Fruit fly (Drosophila melanogaster) whole organism, embryonic: ENCODE data around the gene Cog2.

Source experiments
- Awh ChIP-seq: fragments of 200-800 bp; sonication (Bioruptor generic); IDR thresholded peaks from 2 replicates; pipeline ENCODE4, ENCODE4 v1.3.6; 2022; ENCODE audit warnings: missing biosample characterization, missing genetic modification characterization
- Bgb ChIP-seq: fragments of 200-800 bp; sonication (Bioruptor generic); IDR thresholded peaks from 2 replicates; pipeline ENCODE4 v1.3.6; 2022; ENCODE audit warnings: missing biosample characterization, missing genetic modification characterization; ENCODE audit not compliant: partially characterized antibody
- Bteb2 ChIP-seq: fragments of 200-800 bp; sonication (Bioruptor generic); optimal IDR thresholded peaks from 2 replicates; lab custom pipeline; 2016; ENCODE audit warnings: missing biosample characterization, missing genetic modification characterization
- CG10209 ChIP-seq: fragments of 200-800 bp; sonication (Bioruptor generic); optimal IDR thresholded peaks from 3 replicates; lab custom pipeline; 2017; ENCODE audit warnings: missing biosample characterization, mild to moderate bottlenecking, missing genetic modification characterization, missing genetic modification reagents
- CG10366 ChIP-seq: fragments of 200-800 bp; sonication (Bioruptor generic); IDR thresholded peaks from 2 replicates; pipeline ENCODE4 v1.3.6; 2022; ENCODE audit warnings: missing biosample characterization, missing genetic modification characterization
- CG13123 ChIP-seq: fragments of 200-800 bp; sonication (Bioruptor generic); optimal IDR thresholded peaks from 2 replicates; lab custom pipeline; 2016; ENCODE audit warnings: missing biosample characterization, missing genetic modification characterization
- CG14050 ChIP-seq: fragments of 200-800 bp; sonication (Bioruptor generic); IDR thresholded peaks from 3 replicates; pipeline ENCODE4 v1.3.6; 2022; ENCODE audit warnings: missing biosample characterization, missing genetic modification characterization
- CG15479 ChIP-seq: fragments of 200-800 bp; sonication (Bioruptor generic); optimal IDR thresholded peaks from 3 replicates; lab custom pipeline; 2019; ENCODE audit warnings: missing biosample characterization, mild to moderate bottlenecking, missing genetic modification characterization, moderate library complexity
- CG1602 ChIP-seq: fragments of 200-800 bp; sonication (Bioruptor generic); optimal IDR thresholded peaks from 3 replicates; lab custom pipeline; 2016; ENCODE audit warnings: missing biosample characterization, missing genetic modification characterization
- CG17612 ChIP-seq: fragments of 200-800 bp; sonication (Bioruptor generic); IDR thresholded peaks from 2 replicates; pipeline ENCODE4 v1.3.6; 2022; ENCODE audit warnings: missing biosample characterization, missing genetic modification characterization
- CG18476 ChIP-seq: fragments of 200-800 bp; sonication (Bioruptor generic); optimal IDR thresholded peaks from 2 replicates; lab custom pipeline; 2016; ENCODE audit warnings: missing biosample characterization, mild to moderate bottlenecking, missing genetic modification characterization
- CG3281 ChIP-seq: fragments of 200-800 bp; sonication (Bioruptor generic); optimal IDR thresholded peaks from 3 replicates; lab custom pipeline; 2017; ENCODE audit warnings: missing biosample characterization, mild to moderate bottlenecking, missing genetic modification characterization
- CG3838 ChIP-seq: fragments of 200-800 bp; sonication (Bioruptor generic); optimal IDR thresholded peaks from 3 replicates; lab custom pipeline; 2016; ENCODE audit warnings: missing biosample characterization, missing genetic modification characterization
- CG4360 ChIP-seq: fragments of 200-800 bp; sonication (Bioruptor generic); IDR thresholded peaks from 2 replicates; pipeline ENCODE4 v1.3.6; 2022; ENCODE audit warnings: missing biosample characterization, missing genetic modification characterization
- CG43689 ChIP-seq: fragments of 200-800 bp; sonication (Bioruptor generic); IDR thresholded peaks from 2 replicates; pipeline ENCODE4 v1.3.6; 2022; ENCODE audit warnings: missing biosample characterization, missing genetic modification characterization
- CG5245 ChIP-seq: fragments of 200-800 bp; sonication (Bioruptor generic); optimal IDR thresholded peaks from 3 replicates; lab custom pipeline; 2016; ENCODE audit warnings: missing biosample characterization, missing genetic modification characterization
- CG7839 ChIP-seq: fragments of 200-800 bp; sonication (Bioruptor generic); optimal IDR thresholded peaks from 3 replicates; lab custom pipeline; 2018; ENCODE audit warnings: missing biosample characterization, mild to moderate bottlenecking, missing genetic modification characterization, moderate library complexity
- CG9727 ChIP-seq: fragments of 200-800 bp; sonication (Bioruptor generic); optimal IDR thresholded peaks from 3 replicates; lab custom pipeline; 2017; ENCODE audit warnings: missing biosample characterization, mild to moderate bottlenecking, missing genetic modification characterization
- CG9797 ChIP-seq: fragments of 200-800 bp; sonication (Bioruptor generic); optimal IDR thresholded peaks from 3 replicates; lab custom pipeline; 2018; ENCODE audit warnings: missing biosample characterization, mild to moderate bottlenecking, missing genetic modification characterization
- Dp ChIP-seq: fragments of 200-800 bp; sonication (Bioruptor generic); optimal IDR thresholded peaks from 2 replicates; lab custom pipeline; 2018; ENCODE audit warnings: missing biosample characterization, mild to moderate bottlenecking, missing genetic modification characterization, moderate library complexity
- Ets97D ChIP-seq: fragments of 200-800 bp; sonication (Bioruptor generic); optimal IDR thresholded peaks from 3 replicates; lab custom pipeline; 2016; ENCODE audit warnings: missing biosample characterization, missing genetic modification characterization
- Hey ChIP-seq: fragments of 200-800 bp; sonication (Bioruptor generic); optimal IDR thresholded peaks from 3 replicates; lab custom pipeline; 2018; ENCODE audit warnings: missing biosample characterization, mild to moderate bottlenecking, missing genetic modification characterization
- Hr78 ChIP-seq, 2 experiments: fragments of 200-800 bp in 1 of 2; fragments of >200 bp in 1 of 2; sonication (Bioruptor generic) in 1 of 2; optimal IDR thresholded peaks; 2 replicates each; lab custom pipeline; 2017 to 2019; ENCODE audit warnings: missing biosample characterization in 2 of 2, missing genetic modification characterization in 2 of 2, mild to moderate bottlenecking in 1 of 2, moderate library complexity in 1 of 2
- Jarid2 ChIP-seq: fragments of 200-800 bp; sonication (Bioruptor generic); optimal IDR thresholded peaks from 3 replicates; lab custom pipeline; 2017; ENCODE audit warnings: mild to moderate bottlenecking, missing biosample characterization, missing genetic modification reagents, missing genetic modification characterization
- Med ChIP-seq: fragments of 200-800 bp; sonication (Bioruptor generic); peaks from one replicate; lab custom pipeline; 2016; ENCODE audit warnings: missing biosample characterization, missing genetic modification characterization, mild to moderate bottlenecking, inconsistent platforms, moderate library complexity
- Mrtf ChIP-seq: fragments of 200-800 bp; sonication (Bioruptor generic); IDR thresholded peaks from 3 replicates; pipeline ENCODE4 v1.3.6; 2022; ENCODE audit warnings: missing biosample characterization, missing genetic modification characterization
- Nf-YC ChIP-seq: fragments of 200-800 bp; optimal IDR thresholded peaks from 3 replicates; lab custom pipeline; 2019; ENCODE audit warnings: missing biosample characterization, mild to moderate bottlenecking, missing genetic modification characterization, moderate library complexity
- Ravus ChIP-seq: fragments of 200-800 bp; sonication (Bioruptor generic); IDR thresholded peaks from 2 replicates; pipeline ENCODE4 v1.3.6; 2022; ENCODE audit warnings: missing biosample characterization, missing genetic modification characterization
- Ssrp ChIP-seq: fragments of 200-800 bp; sonication (Bioruptor generic); optimal IDR thresholded peaks from 2 replicates; lab custom pipeline; 2018; ENCODE audit warnings: missing biosample characterization, mild to moderate bottlenecking, missing genetic modification characterization, moderate library complexity
- Trl ChIP-seq, 3 experiments: fragments of >200 bp in 2 of 3; fragments of 200-800 bp in 1 of 3; sonication (Bioruptor generic) in 1 of 3; optimal IDR thresholded peaks; 2 replicates in 1 of 3; 3 replicates in 2 of 3; lab custom pipeline; 2016 to 2017; ENCODE audit warnings: missing biosample characterization in 1 of 3, missing genetic modification characterization in 1 of 3
- bigmax ChIP-seq: fragments of 200-800 bp; sonication (Bioruptor generic); optimal IDR thresholded peaks from 2 replicates; lab custom pipeline; 2018; ENCODE audit warnings: missing biosample characterization, mild to moderate bottlenecking, missing genetic modification characterization
- btn ChIP-seq: fragments of 200-800 bp; sonication (Bioruptor generic); optimal IDR thresholded peaks from 2 replicates; lab custom pipeline; 2016; ENCODE audit warnings: missing biosample characterization, missing genetic modification characterization
- chinmo ChIP-seq: fragments of 200-800 bp; sonication (Bioruptor generic); IDR thresholded peaks from 4 replicates; pipeline ENCODE4 v1.3.6; 2022; ENCODE audit warnings: missing biosample characterization, missing genetic modification characterization; ENCODE audit not compliant: partially characterized antibody
- chn ChIP-seq: fragments of 200-800 bp; sonication (Bioruptor generic); optimal IDR thresholded peaks from 2 replicates; lab custom pipeline; 2016; ENCODE audit warnings: missing biosample characterization, missing genetic modification characterization
- cwo ChIP-seq: fragments of 200-800 bp; sonication (Bioruptor generic); optimal IDR thresholded peaks from 3 replicates; lab custom pipeline; 2017; ENCODE audit warnings: missing biosample characterization, missing genetic modification characterization, mild to moderate bottlenecking, moderate library complexity, missing genetic modification reagents
- dati ChIP-seq: fragments of 200-800 bp; sonication (Bioruptor generic); IDR thresholded peaks from 2 replicates; pipeline ENCODE4 v1.3.6; 2022; ENCODE audit warnings: missing biosample characterization, missing genetic modification characterization
- dimm ChIP-seq: fragments of 200-800 bp; sonication (Bioruptor generic); IDR thresholded peaks from 2 replicates; pipeline ENCODE4 v1.3.6; 2022; ENCODE audit warnings: missing biosample characterization, missing genetic modification characterization
- esg ChIP-seq: fragments of 200-800 bp; sonication (Bioruptor generic); conservative IDR thresholded peaks from 2 replicates; pipeline ENCODE4 v1.3.6; 2022; ENCODE audit warnings: missing biosample characterization, missing genetic modification characterization
- eyg ChIP-seq: fragments of 200-800 bp; sonication (Bioruptor generic); optimal IDR thresholded peaks from 3 replicates; lab custom pipeline; 2016; ENCODE audit warnings: missing biosample characterization, missing genetic modification characterization
- gsb-n ChIP-seq: fragments of 200-800 bp; sonication (Bioruptor generic); optimal IDR thresholded peaks from 3 replicates; lab custom pipeline; 2018; ENCODE audit warnings: missing biosample characterization, mild to moderate bottlenecking, missing genetic modification characterization
- jing ChIP-seq: fragments of 200-800 bp; sonication (Bioruptor generic); optimal IDR thresholded peaks from 2 replicates; lab custom pipeline; 2018; ENCODE audit warnings: missing biosample characterization, mild to moderate bottlenecking, missing genetic modification characterization
- kni ChIP-seq: fragments of 200-800 bp; sonication (Bioruptor generic); optimal IDR thresholded peaks from 3 replicates; lab custom pipeline; 2017; ENCODE audit warnings: mild to moderate bottlenecking, missing biosample characterization, missing genetic modification reagents, missing genetic modification characterization
- luna ChIP-seq: fragments of 200-800 bp; sonication (Bioruptor generic); optimal IDR thresholded peaks from 2 replicates; lab custom pipeline; 2016; ENCODE audit warnings: missing biosample characterization, missing genetic modification characterization
- p53 ChIP-seq: fragments of 200-800 bp; sonication (Bioruptor generic); optimal IDR thresholded peaks from 2 replicates; lab custom pipeline; 2016; ENCODE audit warnings: missing biosample characterization, missing genetic modification characterization
- ro ChIP-seq: fragments of 200-800 bp; sonication (Bioruptor generic); IDR thresholded peaks from 2 replicates; pipeline ENCODE4 v1.3.6; 2022; ENCODE audit warnings: missing biosample characterization, missing genetic modification characterization
- sens ChIP-seq: fragments of 200-800 bp; sonication (Bioruptor generic); peaks from one replicate; lab custom pipeline; 2016; ENCODE audit warnings: missing biosample characterization, missing genetic modification characterization
- tx ChIP-seq: fragments of 200-800 bp; sonication (Bioruptor generic); optimal IDR thresholded peaks from 2 replicates; lab custom pipeline; 2016; ENCODE audit warnings: missing biosample characterization, missing genetic modification characterization
- vnd ChIP-seq: fragments of 200-800 bp; sonication (Bioruptor generic); IDR thresholded peaks from 3 replicates; pipeline ENCODE4 v1.3.6; 2022; ENCODE audit warnings: missing biosample characterization, missing genetic modification characterization; ENCODE audit not compliant: partially characterized antibody

The Cog2 gene

DNA sequence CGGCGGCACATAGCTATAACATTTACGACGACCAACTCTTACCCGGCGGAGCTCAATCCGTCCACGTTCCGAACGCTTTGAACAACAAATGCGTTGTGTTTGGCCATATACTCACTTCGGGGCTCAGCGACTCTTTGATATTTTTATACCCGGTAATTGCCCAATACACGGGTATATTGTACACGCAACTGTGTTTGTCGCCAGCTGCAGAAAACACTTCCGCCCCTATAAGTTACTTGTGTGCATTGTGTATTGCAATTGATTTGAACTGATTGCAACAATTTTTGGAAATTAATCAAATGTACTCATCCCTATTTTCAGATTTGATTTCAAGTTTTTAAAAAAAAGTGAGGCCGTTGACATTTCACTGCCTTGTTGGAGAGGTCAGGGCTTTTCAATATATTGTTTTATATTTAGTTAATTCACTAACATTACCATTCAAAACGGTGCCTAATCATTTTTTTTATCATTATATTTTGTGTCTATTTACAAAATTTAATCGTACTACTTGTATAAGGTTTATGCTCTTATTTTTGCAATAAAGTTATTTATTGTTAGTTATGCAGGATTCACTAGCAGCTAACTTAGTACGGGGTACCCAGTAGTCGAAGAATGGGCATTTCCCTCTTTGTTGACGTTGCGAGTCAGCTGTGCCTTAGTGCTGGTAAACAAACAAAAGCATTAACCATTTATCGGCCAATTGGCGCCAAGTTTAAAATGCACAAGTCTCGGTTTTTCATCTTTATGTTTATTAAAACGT is 18.4 kb downstream of the Cog2 start, which contains the start of gene Nagk (continued):
- peak; percentile 62 for TF ChIP-seq CG3281 (GFP tag; lab: Kevin White, UChicago)
- TF ChIP-seq luna (GFP tag; lab: Kevin White, UChicago): no peak
- TF ChIP-seq CG14050 (GFP tag; lab: Robert Waterston, UW): no peak
- TF ChIP-seq tx: peak; percentile 34
- peak; percentile 59 for TF ChIP-seq Jarid2 (GFP tag; lab: Kevin White, UChicago)
- TF ChIP-seq CG9727: peak; percentile 84
- no peak for TF ChIP-seq CG13123
- peak in 1 of 2 experiments; percentile 48 for TF ChIP-seq Hr78 (GFP tag; optimal IDR thresholded peaks at IDR 0.05; lab: Kevin White, UChicago)
- TF ChIP-seq dati (GFP tag; lab: Robert Waterston, UW): 0 out of 2 replicates have a peak, but pooled peaks have one; percentile 5
- peak; percentile 66 for TF ChIP-seq Nf-YC (tag; lab: Kevin White, UChicago)
- TF ChIP-seq Awh (GFP tag; lab: Robert Waterston, UW): peak; percentile 60; the same call in 1 of the 2 replicates
- TF ChIP-seq bigmax: no peak
- peak; percentile 89 for TF ChIP-seq Med
- TF ChIP-seq ro (GFP tag; lab: Robert Waterston, UW): no peak
- TF ChIP-seq chinmo (GFP tag; lab: Robert Waterston, UW): peak; percentile 90; the same call in 2 of the 4 replicates
- peak; percentile 39 for TF ChIP-seq gsb-n
- TF ChIP-seq CG15479 (GFP tag; lab: Kevin White, UChicago): no peak
- TF ChIP-seq Hey (tag; lab: Kevin White, UChicago): no peak
- TF ChIP-seq CG43689 (GFP tag; lab: Robert Waterston, UW): 0 out of 2 replicates have a peak, but pooled peaks have one; percentile 11
- peak; percentile 43 for TF ChIP-seq chn (GFP tag; lab: Kevin White, UChicago)
- TF ChIP-seq p53 (GFP tag; lab: Kevin White, UChicago): no peak
- TF ChIP-seq kni: no peak
- peak; percentile 57 for TF ChIP-seq CG1602
- TF ChIP-seq Dp: peak; percentile 84
- 0 out of 2 replicates have a peak, but pooled peaks have one; percentile 21 for TF ChIP-seq esg (GFP tag; lab: Robert Waterston, UW)
- TF ChIP-seq CG5245 (GFP tag; lab: Kevin White, UChicago): peak; percentile 16
- no peak for TF ChIP-seq Ravus (GFP tag; lab: Robert Waterston, UW)
- no peak for TF ChIP-seq Trl (optimal IDR thresholded peaks at IDR 0.05; lab: Kevin White, UChicago)
- peak; percentile 37 for TF ChIP-seq Trl (GFP tag; optimal IDR thresholded peaks at IDR 0.05; lab: Kevin White, UChicago)
- peak; percentile 35 for TF ChIP-seq Ets97D (GFP tag; lab: Kevin White, UChicago)
- TF ChIP-seq Ssrp (tag; lab: Kevin White, UChicago): peak; percentile 49
- TF ChIP-seq Bgb (GFP tag; lab: Robert Waterston, UW): peak; percentile 63; the same call in 1 of the 2 replicates
- TF ChIP-seq CG10366 (GFP tag; lab: Robert Waterston, UW): peak; percentile 29; the same call in 1 of the 2 replicates
- no peak for TF ChIP-seq CG4360
- TF ChIP-seq vnd (GFP tag; lab: Robert Waterston, UW): no peak
- peak; percentile 56 for TF ChIP-seq cwo
- no peak for TF ChIP-seq dimm (GFP tag; lab: Robert Waterston, UW)
- peak; percentile 9 for TF ChIP-seq btn (GFP tag; lab: Kevin White, UChicago)
- peak; percentile 80 for TF ChIP-seq CG18476 (GFP tag; lab: Kevin White, UChicago)
- no peak for TF ChIP-seq CG3838 (GFP tag; lab: Kevin White, UChicago)
- peak; percentile 95 for TF ChIP-seq sens
- no peak for TF ChIP-seq CG9797
- no peak for TF ChIP-seq eyg (GFP tag; lab: Kevin White, UChicago)
- TF ChIP-seq CG10209 (GFP tag; lab: Kevin White, UChicago): peak; percentile 68
- peak; percentile 69 for TF ChIP-seq CG7839 (tag; lab: Kevin White, UChicago)
- TF ChIP-seq Bteb2: peak; percentile 50
- no peak for TF ChIP-seq jing (GFP tag; lab: Kevin White, UChicago)
- TF ChIP-seq Mrtf (GFP tag; lab: Robert Waterston, UW): peak; percentile 5; the same call in 1 of the 3 replicates
- TF ChIP-seq CG17612 (GFP tag; lab: Robert Waterston, UW): no peak
